Worm (Caenorhabditis elegans): Measurements from ENCODE around the gene tps-2.
"Not testable (repeated sequence)": the region's sequence is repeated elsewhere in the genome, so short reads cannot be mapped to it uniquely, and the experiment has no call there.

DNA sequence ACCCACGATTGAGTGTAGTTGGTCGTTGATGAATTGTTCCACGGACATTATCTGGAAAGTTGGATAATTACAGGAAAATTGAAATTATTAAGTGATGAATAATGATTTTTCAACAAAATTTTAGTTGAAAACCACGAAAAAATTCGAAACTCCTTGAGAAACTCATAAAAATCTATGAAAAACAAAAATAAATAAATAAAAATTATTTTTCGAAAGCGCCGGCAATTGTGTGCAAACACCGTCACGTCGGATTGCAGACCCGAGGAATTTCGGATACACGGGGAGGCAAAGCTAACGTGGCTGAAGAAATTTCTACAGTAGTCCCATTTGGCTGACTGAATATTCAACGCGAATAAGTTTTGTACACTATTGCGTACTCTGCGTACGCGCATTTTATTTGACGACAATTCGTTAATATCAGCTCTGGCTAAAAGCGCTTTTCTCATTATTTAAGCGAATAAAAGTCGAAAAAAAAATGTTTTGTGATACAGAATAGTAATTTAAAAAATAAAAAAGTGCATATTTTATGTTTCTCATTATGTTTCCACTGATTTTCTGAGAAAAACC, 39.1 kb upstream of the tps-2 start, which contains the start of gene mog-4:
- TF ChIP-seq sptf-1 (tag; optimal IDR thresholded peaks at IDR 0.05) (peak; percentile 7), lin-13 (tag; optimal IDR thresholded peaks at IDR 0.05) (peak; percentile 46)
- not testable (repeated sequence) for TF ChIP-seq snpc-4 (tag; optimal IDR thresholded peaks at IDR 0.05); sem-2 (GFP tag; optimal IDR thresholded peaks at IDR 0.05); elt-3 (tag; optimal IDR thresholded peaks at IDR 0.05); pha-4 (tag; optimal IDR thresholded peaks at IDR 0.05)

Data from whole organism, mixed stage, embryonic.